Fruit fly (Drosophila melanogaster) whole organism, embryonic: ENCODE data around the gene unc-119.

Experiments used
- Asciz ChIP-seq: fragments of 200-800 bp; sonication (Bioruptor generic); optimal IDR thresholded peaks from 2 replicates; lab custom pipeline; 2017; ENCODE audit warnings: missing biosample characterization, mild to moderate bottlenecking, missing genetic modification characterization, missing genetic modification reagents
- Awh ChIP-seq: fragments of 200-800 bp; sonication (Bioruptor generic); IDR thresholded peaks from 2 replicates; pipeline ENCODE4, ENCODE4 v1.3.6; 2022; ENCODE audit warnings: missing biosample characterization, missing genetic modification characterization
- CG10147 ChIP-seq: fragments of 200-800 bp; sonication (Bioruptor generic); optimal IDR thresholded peaks from 2 replicates; lab custom pipeline; 2019; ENCODE audit warnings: missing biosample characterization, mild to moderate bottlenecking, missing genetic modification characterization, moderate library complexity
- CG10654 ChIP-seq: fragments of 200-800 bp; sonication (Bioruptor generic); optimal IDR thresholded peaks from 2 replicates; lab custom pipeline; 2016; ENCODE audit warnings: missing biosample characterization, missing genetic modification characterization
- CG12236 ChIP-seq: fragments of 200-800 bp; sonication (Bioruptor generic); optimal IDR thresholded peaks from 2 replicates; lab custom pipeline; 2016; ENCODE audit warnings: missing biosample characterization, missing genetic modification characterization
- CG13123 ChIP-seq: fragments of 200-800 bp; sonication (Bioruptor generic); optimal IDR thresholded peaks from 2 replicates; lab custom pipeline; 2016; ENCODE audit warnings: missing biosample characterization, missing genetic modification characterization
- CG16779 ChIP-seq: fragments of 200-800 bp; sonication (Bioruptor generic); IDR thresholded peaks from 2 replicates; pipeline ENCODE4 v1.3.6; 2022; ENCODE audit warnings: missing biosample characterization, missing genetic modification characterization
- CG2202 ChIP-seq: fragments of 200-800 bp; sonication (Bioruptor generic); optimal IDR thresholded peaks from 2 replicates; lab custom pipeline; 2018; ENCODE audit warnings: missing biosample characterization, mild to moderate bottlenecking, missing genetic modification characterization
- CG2889 ChIP-seq: fragments of 200-800 bp; sonication (Bioruptor generic); IDR thresholded peaks from 3 replicates; pipeline ENCODE4 v1.3.6; 2022; ENCODE audit warnings: missing biosample characterization, missing genetic modification characterization
- CG31224 ChIP-seq: fragments of 200-800 bp; sonication (Bioruptor generic); IDR thresholded peaks from 2 replicates; pipeline ENCODE4 v1.3.6; 2022; ENCODE audit warnings: missing biosample characterization, missing genetic modification characterization
- CG3847 ChIP-seq: fragments of 200-800 bp; sonication (Bioruptor generic); IDR thresholded peaks from 2 replicates; pipeline ENCODE4 v1.3.6; 2022; ENCODE audit warnings: missing biosample characterization, missing genetic modification characterization
- CG4617 ChIP-seq: fragments of 200-800 bp; sonication (Bioruptor generic); optimal IDR thresholded peaks from 3 replicates; lab custom pipeline; 2016; ENCODE audit warnings: missing biosample characterization, missing genetic modification characterization, borderline replicate concordance
- CG4707 ChIP-seq: fragments of 200-800 bp; sonication (Bioruptor generic); optimal IDR thresholded peaks from 2 replicates; lab custom pipeline; 2018; ENCODE audit warnings: missing biosample characterization, mild to moderate bottlenecking, missing genetic modification characterization, moderate library complexity
- CG4854 ChIP-seq: fragments of 200-800 bp; sonication (Bioruptor generic); optimal IDR thresholded peaks from 2 replicates; lab custom pipeline; 2016; ENCODE audit warnings: missing biosample characterization, missing genetic modification characterization, inconsistent platforms
- CG5953 ChIP-seq: fragments of 200-800 bp; sonication (Bioruptor generic); IDR thresholded peaks from 2 replicates; pipeline ENCODE4 v1.3.6; 2022; ENCODE audit warnings: missing biosample characterization, missing genetic modification characterization
- CG6654 ChIP-seq: fragments of 200-800 bp; sonication (Bioruptor generic); optimal IDR thresholded peaks from 2 replicates; lab custom pipeline; 2017; ENCODE audit warnings: missing biosample characterization, mild to moderate bottlenecking, missing genetic modification characterization
- CG7745 ChIP-seq: fragments of 200-800 bp; sonication (Bioruptor generic); optimal IDR thresholded peaks from 2 replicates; lab custom pipeline; 2018; ENCODE audit warnings: missing biosample characterization, mild to moderate bottlenecking, missing genetic modification characterization, moderate library complexity
- CG8478 ChIP-seq: fragments of >200 bp; optimal IDR thresholded peaks from 2 replicates; lab custom pipeline; 2018
- CG8765 ChIP-seq: fragments of 200-800 bp; sonication (Bioruptor generic); IDR thresholded peaks from 2 replicates; pipeline ENCODE4 v1.3.6; 2022; ENCODE audit warnings: missing biosample characterization, missing genetic modification characterization
- CkIIα-i1 ChIP-seq: fragments of 200-800 bp; sonication (Bioruptor generic); IDR thresholded peaks from 2 replicates; pipeline ENCODE4 v1.3.6; 2022; ENCODE audit warnings: missing biosample characterization, missing genetic modification characterization
- D ChIP-seq, 2 experiments: fragments of 200-800 bp in 1 of 2; fragments of >200 bp in 1 of 2; sonication (Bioruptor generic) in 1 of 2; optimal IDR thresholded peaks; 2 replicates in 1 of 2; 3 replicates in 1 of 2; lab custom pipeline; 2017; ENCODE audit warnings: mild to moderate bottlenecking in 1 of 2, missing biosample characterization in 1 of 2, missing genetic modification characterization in 1 of 2, missing genetic modification reagents in 1 of 2
- D19A ChIP-seq: fragments of 200-800 bp; optimal IDR thresholded peaks from 3 replicates; lab custom pipeline; 2019; ENCODE audit warnings: missing biosample characterization, mild to moderate bottlenecking, missing genetic modification characterization, moderate library complexity
- D19B ChIP-seq: fragments of 200-800 bp; sonication (Bioruptor generic); optimal IDR thresholded peaks from 2 replicates; lab custom pipeline; 2017; ENCODE audit warnings: missing biosample characterization, mild to moderate bottlenecking, missing genetic modification characterization
- Doc2 ChIP-seq: fragments of 200-800 bp; sonication (Bioruptor generic); IDR thresholded peaks from 2 replicates; pipeline ENCODE4 v1.3.6; 2022; ENCODE audit warnings: missing biosample characterization, missing genetic modification characterization
- Gsc ChIP-seq: fragments of 200-800 bp; sonication (Bioruptor generic); IDR thresholded peaks from 2 replicates; pipeline ENCODE4 v1.3.6; 2022; ENCODE audit warnings: missing biosample characterization, missing genetic modification characterization
- HHEX ChIP-seq: fragments of 200-800 bp; sonication (Bioruptor generic); optimal IDR thresholded peaks from 3 replicates; lab custom pipeline; 2017; ENCODE audit warnings: missing biosample characterization, mild to moderate bottlenecking, missing genetic modification characterization, missing genetic modification reagents
- Med ChIP-seq: fragments of 200-800 bp; sonication (Bioruptor generic); peaks from one replicate; lab custom pipeline; 2016; ENCODE audit warnings: missing biosample characterization, missing genetic modification characterization, mild to moderate bottlenecking, inconsistent platforms, moderate library complexity
- NC2α ChIP-seq: fragments of 200-800 bp; sonication (Bioruptor generic); optimal IDR thresholded peaks from 2 replicates; lab custom pipeline; 2016; ENCODE audit warnings: missing biosample characterization, missing genetic modification characterization
- PHDP ChIP-seq: fragments of 200-800 bp; sonication (Bioruptor generic); optimal IDR thresholded peaks from 3 replicates; lab custom pipeline; 2018; ENCODE audit warnings: missing biosample characterization, mild to moderate bottlenecking, missing genetic modification characterization, moderate library complexity
- Sin3A ChIP-seq: fragments of >200 bp; optimal IDR thresholded peaks from 2 replicates; lab custom pipeline; 2018
- Sry-δ ChIP-seq: fragments of 200-800 bp; sonication (Bioruptor generic); optimal IDR thresholded peaks from 2 replicates; lab custom pipeline; 2016; ENCODE audit warnings: missing biosample characterization, missing genetic modification characterization
- Stat92E ChIP-seq, 3 experiments: fragments of >200 bp in 2 of 3; fragments of 200-800 bp in 1 of 3; sonication (Bioruptor generic) in 1 of 3; optimal IDR thresholded peaks; 2 replicates each; lab custom pipeline; 2017 to 2019; ENCODE audit warnings: missing biosample characterization in 3 of 3, missing genetic modification characterization in 3 of 3, mild to moderate bottlenecking in 1 of 3, moderate library complexity in 1 of 3
- aop ChIP-seq: fragments of 200-800 bp; sonication (Bioruptor generic); IDR thresholded peaks from 2 replicates; pipeline ENCODE4 v1.3.6; 2022; ENCODE audit warnings: missing biosample characterization, missing genetic modification characterization
- ind ChIP-seq: fragments of 200-800 bp; sonication (Bioruptor generic); optimal IDR thresholded peaks from 3 replicates; lab custom pipeline; 2016; ENCODE audit warnings: missing biosample characterization, missing genetic modification characterization
- maf-S ChIP-seq: fragments of 200-800 bp; sonication (Bioruptor generic); optimal IDR thresholded peaks from 2 replicates; lab custom pipeline; 2016; ENCODE audit warnings: missing biosample characterization, missing genetic modification characterization
- mld ChIP-seq: fragments of 200-800 bp; sonication (Bioruptor generic); IDR thresholded peaks from 3 replicates; pipeline ENCODE4 v1.3.6; 2022; ENCODE audit warnings: missing biosample characterization, missing genetic modification characterization; ENCODE audit not compliant: partially characterized antibody
- nmo ChIP-seq: fragments of 200-800 bp; sonication (Bioruptor generic); optimal IDR thresholded peaks from 2 replicates; lab custom pipeline; 2018; ENCODE audit warnings: missing biosample characterization, mild to moderate bottlenecking, missing genetic modification characterization, moderate library complexity
- oc ChIP-seq: fragments of 200-800 bp; sonication (Bioruptor generic); optimal IDR thresholded peaks from 2 replicates; lab custom pipeline; 2018; ENCODE audit warnings: missing biosample characterization, mild to moderate bottlenecking, missing genetic modification characterization, moderate library complexity
- pfk ChIP-seq: fragments of 200-800 bp; sonication (Bioruptor generic); optimal IDR thresholded peaks from 2 replicates; lab custom pipeline; 2018; ENCODE audit warnings: missing biosample characterization, mild to moderate bottlenecking, missing genetic modification characterization, moderate library complexity
- row ChIP-seq: fragments of 200-800 bp; sonication (Bioruptor generic); IDR thresholded peaks from 3 replicates; pipeline ENCODE4 v1.3.6; 2022; ENCODE audit warnings: missing biosample characterization, missing genetic modification characterization
- sc ChIP-seq, 3 experiments: fragments of >200 bp in 2 of 3; fragments of 200-800 bp in 1 of 3; sonication (Bioruptor generic) in 1 of 3; optimal IDR thresholded peaks; 2 replicates in 2 of 3; 3 replicates in 1 of 3; lab custom pipeline; 2017; ENCODE audit warnings: mild to moderate bottlenecking in 1 of 3, missing biosample characterization in 1 of 3, missing genetic modification characterization in 1 of 3, missing genetic modification reagents in 1 of 3
- ttk ChIP-seq: fragments of 200-800 bp; sonication (Bioruptor generic); IDR thresholded peaks from 2 replicates; pipeline ENCODE4 v2.1.2; 2022; ENCODE audit warnings: missing biosample characterization, missing genetic modification characterization

Gene unc-119

DNA sequence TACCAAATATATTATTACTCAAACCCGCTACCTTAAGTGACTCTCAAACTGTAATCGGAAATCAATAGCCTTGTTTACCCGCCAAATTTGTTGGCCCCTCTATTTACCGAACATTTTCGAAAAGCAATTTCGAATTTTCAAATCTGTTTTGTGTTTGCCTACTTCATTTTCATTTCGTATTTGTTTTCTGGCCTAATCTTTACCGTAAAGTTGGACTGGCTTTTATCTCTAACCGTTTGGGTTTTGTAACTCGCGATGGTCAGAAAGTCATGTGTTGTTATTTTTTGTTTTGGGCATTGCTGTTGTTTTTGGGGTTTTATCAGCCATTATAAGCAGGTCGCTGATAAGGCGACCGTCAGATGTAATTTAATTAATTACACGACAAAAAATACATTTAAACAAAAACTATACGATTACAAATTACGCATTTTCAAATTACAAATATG, 42.2 kb upstream of the unc-119 start (continued):
- TF ChIP-seq CG4854 (GFP tag; lab: Kevin White, UChicago) (peak; percentile 47), ttk (GFP tag; lab: Robert Waterston, UW) (no peak), CG16779 (GFP tag; lab: Robert Waterston, UW) (no peak), aop (GFP tag; lab: Robert Waterston, UW) (no peak), PHDP (tag; lab: Kevin White, UChicago) (no peak), ind (GFP tag; lab: Kevin White, UChicago) (no peak), D (optimal IDR thresholded peaks at IDR 0.05; lab: Kevin White, UChicago) (no peak), D (GFP tag; optimal IDR thresholded peaks at IDR 0.05; lab: Kevin White, UChicago) (peak; percentile 39), maf-S (peak; percentile 31), Stat92E (GFP tag; optimal IDR thresholded peaks at IDR 0.05; lab: Kevin White, UChicago) (no peak), CG12236 (GFP tag; lab: Kevin White, UChicago) (peak; percentile 52), CG13123 (GFP tag; lab: Kevin White, UChicago) (peak; percentile 21), CG8478 (lab: Kevin White, UChicago) (no peak), nmo (GFP tag; lab: Kevin White, UChicago) (no peak), row (no peak), Sry-δ (GFP tag; lab: Kevin White, UChicago) (no peak), Doc2 (GFP tag; lab: Robert Waterston, UW) (no peak), CG31224 (no peak), HHEX (GFP tag; lab: Kevin White, UChicago) (no peak), CkIIα-i1 (GFP tag; lab: Robert Waterston, UW) (no peak), pfk (GFP tag; lab: Kevin White, UChicago) (peak; percentile 16), CG4617 (GFP tag; lab: Kevin White, UChicago) (no peak), NC2α (GFP tag; lab: Kevin White, UChicago) (peak; percentile 18), D19B (no peak), CG10147 (GFP tag; lab: Kevin White, UChicago) (peak; percentile 44), Med (peak; percentile 87), CG3847 (GFP tag; lab: Robert Waterston, UW) (no peak), sc (optimal IDR thresholded peaks at IDR 0.05; lab: Kevin White, UChicago) (no peak), sc (GFP tag; optimal IDR thresholded peaks at IDR 0.05; lab: Kevin White, UChicago) (peak; percentile 51), CG8765 (GFP tag; lab: Robert Waterston, UW) (no peak), oc (tag; lab: Kevin White, UChicago) (peak; percentile 17), D19A (no peak), Asciz (peak; percentile 75), Gsc (GFP tag; lab: Robert Waterston, UW) (no peak), CG6654 (GFP tag; lab: Kevin White, UChicago) (peak; percentile 93), CG2202 (tag; lab: Kevin White, UChicago) (peak; percentile 40), CG2889 (GFP tag; lab: Robert Waterston, UW) (no peak), Sin3A (lab: Kevin White, UChicago) (no peak), CG10654 (GFP tag; lab: Kevin White, UChicago) (peak; percentile 39), CG5953 (peak; percentile 54; the same call in 1 of the 2 replicates), mld (GFP tag; lab: Robert Waterston, UW) (no peak), Awh (GFP tag; lab: Robert Waterston, UW) (peak; percentile 80), CG4707 (GFP tag; lab: Kevin White, UChicago) (peak; percentile 64), CG7745 (tag; lab: Kevin White, UChicago) (peak; percentile 84)
